Fruit fly (Drosophila melanogaster): Measurements from ENCODE around the gene Fum2.
A peak's percentile ranks its signal among the peaks of the same experiment; 100 is the strongest.

Fum2 gene

DNA sequence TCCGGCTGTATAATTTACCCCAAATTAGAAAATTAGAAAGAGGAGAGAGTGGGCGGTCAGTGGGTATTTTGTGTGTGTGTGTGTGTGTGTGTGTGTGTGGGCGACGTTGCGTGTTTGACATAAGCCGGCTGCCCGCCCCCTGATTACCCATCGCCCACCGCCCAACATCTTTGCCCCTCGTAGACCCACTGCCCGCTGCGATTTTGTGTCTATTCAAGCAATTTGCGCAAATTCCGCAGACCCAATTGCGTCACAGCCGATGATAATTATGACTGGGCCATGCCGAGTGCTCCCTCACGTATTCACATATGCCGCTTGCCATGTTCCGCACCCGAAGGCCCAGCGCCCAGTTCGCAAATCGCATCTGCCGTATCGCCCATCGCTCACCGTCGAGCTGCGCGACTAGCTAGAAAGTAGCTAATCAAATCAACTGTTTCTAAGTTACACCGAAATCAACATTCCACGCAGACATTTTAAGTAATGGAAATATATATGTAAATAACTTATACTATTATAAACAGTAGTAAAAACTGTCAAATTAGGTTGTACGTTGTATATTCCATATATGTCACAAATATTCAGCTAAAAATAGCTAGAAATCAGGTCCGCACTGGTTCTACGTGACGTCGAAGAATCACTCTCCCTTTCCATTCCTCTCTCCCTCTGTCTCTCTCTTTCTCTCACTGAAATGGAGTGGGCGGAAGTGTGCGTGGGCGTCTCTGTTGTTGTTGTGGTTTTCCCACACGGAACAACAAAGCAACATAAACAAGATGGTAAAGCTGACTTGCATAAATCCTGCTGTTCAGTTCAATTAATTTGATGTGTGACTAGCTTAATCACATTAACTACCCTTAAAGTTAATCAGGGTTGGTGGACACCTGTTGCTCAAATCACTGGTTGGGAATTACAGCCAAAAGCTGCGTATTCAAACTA, 24.7 kb upstream of the Fum2 start (continued):
- TF ChIP-seq CG7839 (tag; optimal IDR thresholded peaks at IDR 0.05) (peak; percentile 61), gcm2 (GFP tag; optimal IDR thresholded peaks at IDR 0.05) (no peak), CG10321 (GFP tag; IDR thresholded peaks at IDR 0.05) (no peak), ind (GFP tag; optimal IDR thresholded peaks at IDR 0.05) (no peak), Dip3 (GFP tag; optimal IDR thresholded peaks at IDR 0.05) (no peak), fd64A (GFP tag; optimal IDR thresholded peaks at IDR 0.05) (no peak), btn (GFP tag; optimal IDR thresholded peaks at IDR 0.05) (no peak), CG4617 (GFP tag; optimal IDR thresholded peaks at IDR 0.05; ENCODE audit: borderline replicate concordance) (no peak), otp (GFP tag; IDR thresholded peaks at IDR 0.05) (no peak), abd-A (tag; optimal IDR thresholded peaks at IDR 0.05) (peak; percentile 47), Meics (GFP tag; optimal IDR thresholded peaks at IDR 0.05) (peak; percentile 57), chif (GFP tag; optimal IDR thresholded peaks at IDR 0.05) (no peak), Rx (GFP tag; IDR thresholded peaks at IDR 0.05) (no peak), lab (GFP tag; optimal IDR thresholded peaks at IDR 0.05) (peak; percentile 56), B-H1 (GFP tag; IDR thresholded peaks at IDR 0.05) (no peak; the same call in 2 of the 3 replicates), CG9932 (GFP tag; IDR thresholded peaks at IDR 0.05) (peak; percentile 23; the same call in 1 of the 2 replicates), CG12769 (tag; optimal IDR thresholded peaks at IDR 0.05) (peak; percentile 60), Rfx (GFP tag; IDR thresholded peaks at IDR 0.05) (peak; percentile 46), gem (tag; optimal IDR thresholded peaks at IDR 0.05) (peak; percentile 66), lmd (GFP tag; IDR thresholded peaks at IDR 0.05) (peak; percentile 49; the same call in 1 of the 2 replicates), CG12391 (tag; optimal IDR thresholded peaks at IDR 0.05) (peak; percentile 63), HmgD (GFP tag; optimal IDR thresholded peaks at IDR 0.05) (no peak), chinmo (GFP tag; IDR thresholded peaks at IDR 0.05; ENCODE audit: partially characterized antibody) (no peak), sim (GFP tag; IDR thresholded peaks at IDR 0.05) (no peak), CG6175 (GFP tag; IDR thresholded peaks at IDR 0.05) (0 out of 3 replicates have a peak, but pooled peaks have one; percentile 10), nom (GFP tag; optimal IDR thresholded peaks at IDR 0.05) (peak; percentile 63), caup (GFP tag; optimal IDR thresholded peaks at IDR 0.05; ENCODE audit: severe bottlenecking) (peak; percentile 57), CG3847 (GFP tag; IDR thresholded peaks at IDR 0.05) (peak; percentile 27; the same call in 1 of the 2 replicates), hkb (optimal IDR thresholded peaks at IDR 0.05) (no peak), hkb (GFP tag; IDR thresholded peaks at IDR 0.05) (peak; percentile 64), dimm (GFP tag; IDR thresholded peaks at IDR 0.05) (no peak), Bteb2 (GFP tag; optimal IDR thresholded peaks at IDR 0.05) (no peak), exex (tag; optimal IDR thresholded peaks at IDR 0.05) (peak; percentile 68), CG7745 (tag; optimal IDR thresholded peaks at IDR 0.05) (no peak), CG10979 (tag; optimal IDR thresholded peaks at IDR 0.05) (peak; percentile 22), CG15601 (tag; optimal IDR thresholded peaks at IDR 0.05) (peak; percentile 43), CG17568 (GFP tag; optimal IDR thresholded peaks at IDR 0.05) (peak; percentile 30), NK7.1 (GFP tag; optimal IDR thresholded peaks at IDR 0.05) (no peak), CG10147 (GFP tag; optimal IDR thresholded peaks at IDR 0.05) (peak; percentile 72), CG32767 (GFP tag; IDR thresholded peaks at IDR 0.05) (no peak), CG5180 (GFP tag; optimal IDR thresholded peaks at IDR 0.05) (peak; percentile 11), lilli (GFP tag; optimal IDR thresholded peaks at IDR 0.05) (peak; percentile 45), CG9727 (GFP tag; optimal IDR thresholded peaks at IDR 0.05) (peak; percentile 45), tx (GFP tag; optimal IDR thresholded peaks at IDR 0.05) (no peak), Dek (tag; optimal IDR thresholded peaks at IDR 0.05) (peak; percentile 23), zfh1 (GFP tag; IDR thresholded peaks at IDR 0.05) (no peak), Hr3 (GFP tag; optimal IDR thresholded peaks at IDR 0.05) (peak; percentile 10), CG13894 (tag; optimal IDR thresholded peaks at IDR 0.05) (peak; percentile 67)
